Worm (Caenorhabditis elegans): Measurements from ENCODE around the gene F07H5.13.

DNA sequence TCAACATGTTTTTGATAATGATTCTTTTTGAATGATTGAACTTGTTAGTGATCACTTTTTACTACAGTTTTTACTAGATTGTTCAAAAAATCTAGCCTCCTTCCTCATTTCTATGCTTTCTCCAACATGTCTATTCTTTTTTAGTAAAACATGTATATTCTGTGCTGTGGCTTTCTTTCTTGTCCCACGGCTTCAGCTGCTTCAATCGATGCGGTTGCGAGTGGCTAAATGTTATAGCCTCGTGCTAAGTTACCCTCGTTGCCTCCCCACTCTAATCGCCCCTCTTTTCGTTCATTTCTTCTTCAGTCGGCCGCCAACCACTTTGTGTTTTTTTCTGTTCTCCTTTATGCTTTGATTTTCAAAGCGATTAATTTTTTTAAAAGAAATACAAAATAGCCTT is 4.5 kb upstream of the F07H5.13 start:
- TF ChIP-seq dao-5 (tag; optimal IDR thresholded peaks at IDR 0.05) (no peak), him-1 (tag; optimal IDR thresholded peaks at IDR 0.05) (no peak)
